Worm (Caenorhabditis elegans) whole organism, L4 larva: ENCODE results near the gene nspc-16.
A peak's percentile ranks its signal among the peaks of the same experiment; 100 is the strongest.

Experiments
- F10B5.3 ChIP-seq: sonication (generic microtip); optimal IDR thresholded peaks from 2 replicates; lab custom pipeline; 2016; ENCODE audit warnings: mild to moderate bottlenecking, missing genetic modification characterization, missing compliant biosample characterization
- F37D6.2 ChIP-seq: sonication (generic microtip); optimal IDR thresholded peaks from 2 replicates; lab custom pipeline; 2016; ENCODE audit warnings: mild to moderate bottlenecking, missing genetic modification characterization, missing compliant biosample characterization
- F44E2.7 ChIP-seq: fragments of 200-800 bp; sonication (Bioruptor generic); IDR thresholded peaks from 2 replicates; pipeline ENCODE4 v2.1.2; 2022; ENCODE audit warnings: missing genetic modification characterization, missing compliant biosample characterization
- Y5F2A.4 ChIP-seq: fragments of 200-800 bp; sonication (Bioruptor generic); optimal IDR thresholded peaks from 2 replicates; lab custom pipeline; 2018; ENCODE audit warnings: mild to moderate bottlenecking, missing genetic modification characterization, missing compliant biosample characterization
- aha-1 ChIP-seq: fragments of 150-350 bp; peaks from one replicate; lab custom pipeline; 2014; ENCODE audit warnings: missing biosample characterization, missing genetic modification characterization
- attf-4 ChIP-seq: sonication (generic microtip); optimal IDR thresholded peaks from 3 replicates; lab custom pipeline; 2017; ENCODE audit warnings: missing biosample characterization, missing genetic modification characterization
- ceh-28 ChIP-seq: fragments of 150-350 bp; optimal IDR thresholded peaks from 2 replicates; lab custom pipeline; 2014; ENCODE audit warnings: missing biosample characterization, missing genetic modification reagents, missing genetic modification characterization
- ceh-44 ChIP-seq: fragments of 200-800 bp; sonication (Bioruptor generic); IDR thresholded peaks from 2 replicates; pipeline ENCODE4 v1.3.6; 2022; ENCODE audit warnings: missing genetic modification reagents, missing genetic modification characterization, missing compliant biosample characterization
- ceh-62 ChIP-seq: sonication (generic microtip); optimal IDR thresholded peaks from 2 replicates; lab custom pipeline; 2017; ENCODE audit warnings: missing biosample characterization, missing genetic modification characterization
- cey-2 ChIP-seq: sonication (generic microtip); optimal IDR thresholded peaks from 3 replicates; lab custom pipeline; 2017; ENCODE audit warnings: missing genetic modification characterization, mild to moderate bottlenecking, missing compliant biosample characterization, antibody characterized with exemption, borderline replicate concordance; ENCODE audit not compliant: insufficient read depth
- ctbp-1 ChIP-seq: fragments of 200-800 bp; sonication (Bioruptor generic); IDR thresholded peaks from 2 replicates; pipeline ENCODE4 v1.3.6; 2022; ENCODE audit warnings: missing genetic modification reagents, missing genetic modification characterization, missing compliant biosample characterization
- daf-16 ChIP-seq, 3 experiments: sonication (generic microtip); optimal IDR thresholded peaks; 2 replicates each; lab custom pipeline; 2016 to 2017; ENCODE audit warnings: missing genetic modification characterization in 3 of 3, missing genetic modification reagents in 3 of 3, mild to moderate bottlenecking in 2 of 3, missing compliant biosample characterization in 2 of 3, missing biosample characterization in 1 of 3, moderate library complexity in 1 of 3
- daf-19 ChIP-seq: fragments of 200-800 bp; sonication (Bioruptor generic); conservative IDR thresholded peaks from 2 replicates; pipeline ENCODE4 v1.3.6; 2022; ENCODE audit warnings: missing genetic modification characterization, missing compliant biosample characterization
- dmd-6 ChIP-seq: fragments of 200-800 bp; sonication (Bioruptor generic); IDR thresholded peaks from 2 replicates; pipeline ENCODE4 v1.3.6; 2022; ENCODE audit warnings: missing genetic modification reagents, missing genetic modification characterization, missing compliant biosample characterization
- dmd-8 ChIP-seq: fragments of 200-800 bp; sonication (Bioruptor generic); IDR thresholded peaks from 2 replicates; pipeline ENCODE4 v1.3.6; 2022; ENCODE audit warnings: missing genetic modification characterization, missing compliant biosample characterization
- dpl-1 ChIP-seq: fragments of 150-350 bp; optimal IDR thresholded peaks from 2 replicates; lab custom pipeline; 2014; ENCODE audit warnings: missing biosample characterization, missing genetic modification reagents, missing genetic modification characterization
- duxl-1 ChIP-seq: sonication (generic microtip); optimal IDR thresholded peaks from 2 replicates; lab custom pipeline; 2016; ENCODE audit warnings: mild to moderate bottlenecking, missing genetic modification characterization, moderate library complexity, missing compliant biosample characterization; ENCODE audit not compliant: poor library complexity
- dve-1 ChIP-seq: sonication (generic microtip); optimal IDR thresholded peaks from 2 replicates; lab custom pipeline; 2017; ENCODE audit warnings: antibody characterized with exemption, mild to moderate bottlenecking, missing genetic modification characterization, missing compliant biosample characterization; ENCODE audit not compliant: insufficient read depth
- fkh-10 ChIP-seq: fragments of 150-350 bp; optimal IDR thresholded peaks from 2 replicates; lab custom pipeline; 2014; ENCODE audit warnings: missing biosample characterization, missing genetic modification reagents, missing genetic modification characterization
- gei-8 ChIP-seq: fragments of 200-800 bp; sonication (Bioruptor generic); optimal IDR thresholded peaks from 2 replicates; lab custom pipeline; 2018; ENCODE audit warnings: mild to moderate bottlenecking, missing genetic modification characterization, missing compliant biosample characterization
- hlh-11 ChIP-seq: fragments of 200-800 bp; sonication (Bioruptor generic); optimal IDR thresholded peaks from 2 replicates; lab custom pipeline; 2018; ENCODE audit warnings: mild to moderate bottlenecking, missing genetic modification characterization, missing compliant biosample characterization
- hlh-30 ChIP-seq: sonication (generic microtip); optimal IDR thresholded peaks from 2 replicates; lab custom pipeline; 2017; ENCODE audit warnings: antibody characterized with exemption, mild to moderate bottlenecking, missing genetic modification characterization, missing compliant biosample characterization; ENCODE audit not compliant: insufficient read depth
- jun-1 ChIP-seq: fragments of 150-350 bp; optimal IDR thresholded peaks from 2 replicates; lab custom pipeline; 2014; ENCODE audit warnings: missing biosample characterization, missing genetic modification reagents, missing genetic modification characterization
- lin-1 ChIP-seq: fragments of 200-800 bp; sonication (Bioruptor generic); IDR thresholded peaks from 2 replicates; pipeline ENCODE4 v1.3.6; 2022; ENCODE audit warnings: missing genetic modification reagents, missing genetic modification characterization, missing compliant biosample characterization
- lin-29 ChIP-seq: fragments of 200-800 bp; sonication (Bioruptor generic); IDR thresholded peaks from 2 replicates; pipeline ENCODE4 v1.3.6; 2022; ENCODE audit warnings: missing genetic modification reagents, missing genetic modification characterization, missing compliant biosample characterization
- lin-38 ChIP-seq: fragments of 200-800 bp; sonication (Bioruptor generic); IDR thresholded peaks from 2 replicates; pipeline ENCODE4 v1.3.6; 2022; ENCODE audit warnings: missing genetic modification reagents, missing genetic modification characterization, missing compliant biosample characterization
- lsy-2 ChIP-seq, 2 experiments: fragments of 150-350 bp in 1 of 2; sonication (generic microtip) in 1 of 2; optimal IDR thresholded peaks; 2 replicates each; lab custom pipeline; 2014 to 2017; ENCODE audit warnings: missing biosample characterization in 2 of 2, missing genetic modification characterization in 2 of 2
- madf-9 ChIP-seq: fragments of 200-800 bp; sonication (Bioruptor generic); conservative IDR thresholded peaks from 2 replicates; pipeline ENCODE4 v1.3.6; 2022; ENCODE audit warnings: missing genetic modification reagents, missing genetic modification characterization, missing compliant biosample characterization
- mdl-1 ChIP-seq, 2 experiments: fragments of 150-350 bp in 1 of 2; sonication (generic microtip) in 1 of 2; optimal IDR thresholded peaks; 2 replicates each; lab custom pipeline; 2014 to 2017; ENCODE audit warnings: missing biosample characterization in 2 of 2, missing genetic modification characterization in 2 of 2
- mep-1 ChIP-seq: fragments of 150-350 bp; sonication (generic microtip); optimal IDR thresholded peaks from 3 replicates; lab custom pipeline; 2014; ENCODE audit warnings: missing biosample characterization, missing genetic modification characterization
- mxl-3 ChIP-seq: fragments of 200-800 bp; sonication (Bioruptor generic); optimal IDR thresholded peaks from 2 replicates; lab custom pipeline; 2018; ENCODE audit warnings: mild to moderate bottlenecking, missing genetic modification characterization, missing compliant biosample characterization
- nhr-28 ChIP-seq: fragments of 150-350 bp; optimal IDR thresholded peaks from 2 replicates; lab custom pipeline; 2014; ENCODE audit warnings: missing biosample characterization, missing genetic modification characterization
- nhr-76 ChIP-seq: fragments of 150-350 bp; optimal IDR thresholded peaks from 2 replicates; lab custom pipeline; 2014; ENCODE audit warnings: missing biosample characterization, missing genetic modification characterization
- php-3 ChIP-seq: fragments of 200-800 bp; sonication (Bioruptor generic); IDR thresholded peaks from 2 replicates; pipeline ENCODE4 v1.3.6; 2022; ENCODE audit warnings: missing genetic modification reagents, missing genetic modification characterization, missing compliant biosample characterization
- pqm-1 ChIP-seq: sonication (generic microtip); optimal IDR thresholded peaks from 2 replicates; lab custom pipeline; 2017; ENCODE audit warnings: missing biosample characterization, missing genetic modification characterization
- saeg-2 ChIP-seq: fragments of 200-800 bp; sonication (Bioruptor generic); IDR thresholded peaks from 2 replicates; pipeline ENCODE4 v1.3.6; 2022; ENCODE audit warnings: missing genetic modification reagents, missing genetic modification characterization, missing compliant biosample characterization
- sdz-12 ChIP-seq: fragments of 200-800 bp; sonication (Bioruptor generic); optimal IDR thresholded peaks from 2 replicates; lab custom pipeline; 2018; ENCODE audit warnings: mild to moderate bottlenecking, missing genetic modification characterization, missing compliant biosample characterization
- spr-1 ChIP-seq: sonication (generic microtip); optimal IDR thresholded peaks from 2 replicates; lab custom pipeline; 2016; ENCODE audit warnings: mild to moderate bottlenecking, missing genetic modification characterization, missing compliant biosample characterization
- tra-1 ChIP-seq: fragments of 200-800 bp; sonication (Bioruptor generic); IDR thresholded peaks from 2 replicates; pipeline ENCODE4 v1.3.6; 2022; ENCODE audit warnings: missing genetic modification reagents, missing genetic modification characterization, missing compliant biosample characterization
- zip-2 ChIP-seq: fragments of 150-350 bp; optimal IDR thresholded peaks from 2 replicates; lab custom pipeline; 2014; ENCODE audit warnings: missing biosample characterization, missing genetic modification characterization
- ztf-11 ChIP-seq: fragments of 150-350 bp; optimal IDR thresholded peaks from 2 replicates; lab custom pipeline; 2014; ENCODE audit warnings: missing biosample characterization, missing genetic modification characterization
- ztf-7 ChIP-seq: fragments of 150-350 bp; optimal IDR thresholded peaks from 2 replicates; lab custom pipeline; 2014; ENCODE audit warnings: missing biosample characterization, missing genetic modification characterization

nspc-16 gene

DNA sequence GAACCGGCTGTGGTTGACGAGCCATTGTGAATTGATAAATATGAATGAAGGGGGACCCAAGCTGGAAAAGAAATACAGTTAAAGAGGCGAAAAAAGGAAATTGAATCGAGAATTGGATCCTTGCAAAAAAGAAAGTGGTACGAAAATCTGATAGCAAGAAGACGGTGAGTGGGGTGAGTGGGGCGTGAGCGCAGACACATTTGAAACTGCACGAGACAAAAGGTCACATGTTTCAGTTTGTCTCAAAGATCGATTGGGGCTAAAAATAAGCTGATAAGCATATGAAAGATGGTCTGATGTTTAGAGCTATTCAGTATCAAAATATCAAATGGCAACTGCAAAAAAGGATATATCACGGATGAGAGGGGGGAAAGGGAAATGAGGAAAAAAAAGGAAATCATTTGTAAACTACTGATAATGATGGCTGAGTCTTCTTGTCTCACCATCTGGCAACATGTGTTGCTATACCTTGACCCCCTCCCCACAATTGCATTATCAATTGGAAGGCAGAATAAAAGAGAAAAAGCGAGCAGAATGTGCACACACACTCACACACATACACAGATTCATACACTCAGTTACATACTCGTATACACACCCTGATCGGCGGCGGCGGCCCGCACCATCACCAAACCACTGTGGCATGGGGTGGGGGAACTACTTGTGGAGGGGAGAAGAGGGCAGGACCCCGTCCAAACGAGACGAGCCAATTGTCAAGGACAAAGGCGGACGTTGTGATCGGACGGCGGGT, 19.4 kb upstream of the nspc-16 start, which contains the start of gene M163.1 (continued):
- peak; percentile 56 for TF ChIP-seq dmd-6
- no peak for TF ChIP-seq mdl-1 (tag; optimal IDR thresholded peaks at IDR 0.05; lab: Kevin White, UChicago)
- no peak for TF ChIP-seq duxl-1 (tag; lab: Kevin White, UChicago)
- TF ChIP-seq ztf-7 (tag; lab: Kevin White, UChicago): no peak

DNA sequence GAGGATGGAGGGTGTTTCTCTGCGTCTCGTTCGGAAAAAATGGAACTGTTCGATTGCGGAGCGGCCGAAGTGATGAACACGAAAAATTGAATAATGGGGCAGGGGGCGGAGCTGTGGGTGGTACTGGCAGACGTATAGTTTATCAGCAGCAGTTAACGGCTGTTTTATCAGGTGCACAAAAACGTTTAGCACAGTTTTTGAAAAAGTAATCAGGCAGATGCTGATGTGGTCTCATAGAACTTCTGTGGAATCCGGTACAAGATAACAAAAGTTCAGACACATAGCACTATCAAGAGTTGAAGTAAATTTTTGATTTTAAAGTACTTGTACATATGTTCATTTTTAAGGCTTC, 18.8 kb upstream of the nspc-16 start:
- TF ChIP-seq F37D6.2 (tag; lab: Kevin White, UChicago) (no peak), tra-1 (GFP tag; lab: Robert Waterston, UW) (0 out of 2 replicates have a peak, but pooled peaks have one; percentile 12), daf-16 (GFP tag; optimal IDR thresholded peaks at IDR 0.05; lab: Kevin White, UChicago) (no peak), daf-16 (tag; optimal IDR thresholded peaks at IDR 0.05; lab: Kevin White, UChicago) (peak; percentile 36), nhr-28 (tag; lab: Kevin White, UChicago) (peak; percentile 83), dmd-8 (GFP tag; lab: Robert Waterston, UW) (0 out of 2 replicates have a peak, but pooled peaks have one; percentile 22), ceh-28 (no peak), F10B5.3 (tag; lab: Kevin White, UChicago) (peak; percentile 7), dve-1 (tag; lab: Kevin White, UChicago) (peak; percentile 54), cey-2 (tag; lab: Kevin White, UChicago) (no peak), gei-8 (no peak), lsy-2 (tag; optimal IDR thresholded peaks at IDR 0.05; lab: Kevin White, UChicago) (no peak), mep-1 (tag; lab: Kevin White, UChicago) (no peak), ztf-11 (tag; lab: Kevin White, UChicago) (no peak), fkh-10 (no peak), pqm-1 (tag; lab: Kevin White, UChicago) (peak; percentile 72), hlh-30 (tag; lab: Kevin White, UChicago) (no peak), saeg-2 (GFP tag; lab: Robert Waterston, UW) (no peak), lin-1 (GFP tag; lab: Robert Waterston, UW) (0 out of 2 replicates have a peak, but pooled peaks have one; percentile 20), hlh-11 (tag; lab: Kevin White, UChicago) (peak; percentile 41), zip-2 (no peak), spr-1 (tag; lab: Kevin White, UChicago) (no peak), mxl-3 (peak; percentile 47), attf-4 (no peak), php-3 (peak; percentile 41; the same call in 1 of the 2 replicates), F44E2.7 (0 out of 2 replicates have a peak, but pooled peaks have one; percentile 0), lin-38 (no peak), ceh-44 (GFP tag; lab: Robert Waterston, UW) (no peak), madf-9 (no peak), sdz-12 (GFP tag; lab: Kevin White, UChicago) (no peak), lin-29 (GFP tag; lab: Robert Waterston, UW) (no peak), jun-1 (no peak), dmd-6 (peak; percentile 35), ctbp-1 (GFP tag; lab: Robert Waterston, UW) (no peak), aha-1 (tag; lab: Kevin White, UChicago) (no peak), Y5F2A.4 (no peak), daf-19 (GFP tag; lab: Robert Waterston, UW) (no peak), nhr-76 (tag; lab: Kevin White, UChicago) (no peak), ceh-62 (tag; lab: Kevin White, UChicago) (no peak), dpl-1 (no peak), duxl-1 (tag; lab: Kevin White, UChicago) (no peak)
